Fruit fly (Drosophila melanogaster) Kc167 (cell line): ENCODE measurements around the gene CG31267.

Source experiments
- Myc ChIP-seq: fragments of >200 bp; optimal IDR thresholded peaks from 2 replicates; lab custom pipeline; 2017; ENCODE audit warnings: missing external identifiers
- Sin3A ChIP-seq: fragments of >200 bp; optimal IDR thresholded peaks from 2 replicates; lab custom pipeline; 2018; ENCODE audit warnings: missing external identifiers
- h ChIP-seq: fragments of >200 bp; optimal IDR thresholded peaks from 3 replicates; lab custom pipeline; 2018; ENCODE audit warnings: missing external identifiers
- insv ChIP-seq: fragments of >200 bp; optimal IDR thresholded peaks from 3 replicates; lab custom pipeline; 2018; ENCODE audit warnings: missing external identifiers
- psq ChIP-seq: fragments of >200 bp; optimal IDR thresholded peaks from 2 replicates; lab custom pipeline; 2017; ENCODE audit warnings: missing external identifiers
- ttk ChIP-seq: sonication (Bioruptor generic); optimal IDR thresholded peaks from 2 replicates; lab custom pipeline; 2017; ENCODE audit warnings: missing external identifiers

Gene CG31267

dm6 chr3R:17133897-17134296, at the start of gene CG31267:
TSS of gene CG31267 (plus strand) at chr3R:17134197.
- TF ChIP-seq psq (lab: Kevin White, UChicago) (no peak), ttk (lab: Kevin White, UChicago) (no peak), Myc (lab: Kevin White, UChicago) (no peak), Sin3A (no peak), h (no peak), insv (lab: Kevin White, UChicago) (no peak)

dm6 chr3R:17085029-17085807, 48.8 kb upstream of the CG31267 start, which contains the start of gene GckIII:
TSS of gene GckIII (plus strand) at chr3R:17085513.
- TF ChIP-seq Myc (lab: Kevin White, UChicago): no peak
- TF ChIP-seq h: no peak
- TF ChIP-seq psq (lab: Kevin White, UChicago): no peak
- no peak for TF ChIP-seq insv (lab: Kevin White, UChicago)
- TF ChIP-seq ttk (lab: Kevin White, UChicago): no peak
- no peak for TF ChIP-seq Sin3A

- TF ChIP-seq insv (lab: Kevin White, UChicago): no peak
- no peak for TF ChIP-seq h
- no peak for TF ChIP-seq Sin3A
- no peak for TF ChIP-seq psq (lab: Kevin White, UChicago)
- no peak for TF ChIP-seq ttk (lab: Kevin White, UChicago)
- no peak for TF ChIP-seq Myc (lab: Kevin White, UChicago)
Measured at dm6 chr3R:17087977-17088618, 45.9 kb upstream of the CG31267 start, which contains the start of gene cal1. TSS of gene cal1 (plus strand) at chr3R:17088280.

dm6 chr3R:17108881-17109280, 25.1 kb upstream of the CG31267 start:
- TF ChIP-seq h: no peak
- TF ChIP-seq insv (lab: Kevin White, UChicago): no peak
- TF ChIP-seq ttk (lab: Kevin White, UChicago): no peak
- no peak for TF ChIP-seq Sin3A

- TF ChIP-seq Myc (lab: Kevin White, UChicago) (no peak), h (no peak), ttk (lab: Kevin White, UChicago) (no peak), Sin3A (no peak), insv (lab: Kevin White, UChicago) (no peak), psq (lab: Kevin White, UChicago) (no peak)
Measured at dm6 chr3R:17110880-17111726, 22.9 kb upstream of the CG31267 start.

- TF ChIP-seq ttk (lab: Kevin White, UChicago) (no peak), Sin3A (no peak), psq (lab: Kevin White, UChicago) (no peak), insv (lab: Kevin White, UChicago) (no peak), Myc (lab: Kevin White, UChicago) (no peak), h (no peak)
Measured at dm6 chr3R:17115668-17116067, 18.3 kb upstream of the CG31267 start.

- TF ChIP-seq insv (lab: Kevin White, UChicago) (no peak), ttk (lab: Kevin White, UChicago) (no peak), psq (lab: Kevin White, UChicago) (no peak), h (no peak), Myc (lab: Kevin White, UChicago) (no peak), Sin3A (no peak)
Measured at dm6 chr3R:17116231-17116630, 17.8 kb upstream of the CG31267 start.

dm6 chr3R:17117607-17118327, 16.2 kb upstream of the CG31267 start:
- no peak for TF ChIP-seq Sin3A
- no peak for TF ChIP-seq insv (lab: Kevin White, UChicago)
- no peak for TF ChIP-seq psq (lab: Kevin White, UChicago)
- no peak for TF ChIP-seq ttk (lab: Kevin White, UChicago)
- TF ChIP-seq Myc (lab: Kevin White, UChicago): no peak
- TF ChIP-seq h: no peak

- no peak for TF ChIP-seq psq (lab: Kevin White, UChicago)
- no peak for TF ChIP-seq insv (lab: Kevin White, UChicago)
- TF ChIP-seq Myc (lab: Kevin White, UChicago): no peak
- no peak for TF ChIP-seq ttk (lab: Kevin White, UChicago)
Measured at dm6 chr3R:17118917-17119378, 15.0 kb upstream of the CG31267 start.

dm6 chr3R:17120165-17120564, 13.8 kb upstream of the CG31267 start, which contains the start of gene CG34278:
TSS of gene CG34278 (plus strand) at chr3R:17120465.
- TF ChIP-seq insv (lab: Kevin White, UChicago) (no peak), Myc (lab: Kevin White, UChicago) (no peak), h (no peak), Sin3A (no peak), psq (lab: Kevin White, UChicago) (no peak), ttk (lab: Kevin White, UChicago) (no peak)

- TF ChIP-seq Myc (lab: Kevin White, UChicago): no peak
- TF ChIP-seq psq (lab: Kevin White, UChicago): no peak
- TF ChIP-seq h: no peak
- no peak for TF ChIP-seq insv (lab: Kevin White, UChicago)
- TF ChIP-seq Sin3A: no peak
- no peak for TF ChIP-seq ttk (lab: Kevin White, UChicago)
Measured at dm6 chr3R:17121277-17121676, 12.7 kb upstream of the CG31267 start, which contains the start of gene CG42779. TSS of gene CG42779 (plus strand) at chr3R:17121577.
